Fruit fly (Drosophila melanogaster) whole organism, embryonic: ENCODE results near the gene Ccp84Ac.

Experiments
- BEAF-32 ChIP-seq: fragments of 200-800 bp; sonication (Bioruptor generic); optimal IDR thresholded peaks from 3 replicates; lab custom pipeline; 2017; ENCODE audit warnings: missing biosample characterization, missing genetic modification characterization, mild to moderate bottlenecking, moderate library complexity, missing genetic modification reagents
- CG10321 ChIP-seq: fragments of 200-800 bp; sonication (Bioruptor generic); IDR thresholded peaks from 2 replicates; pipeline ENCODE4 v1.3.6; 2022; ENCODE audit warnings: missing biosample characterization, missing genetic modification characterization
- CG12391 ChIP-seq: fragments of 200-800 bp; sonication (Bioruptor generic); optimal IDR thresholded peaks from 3 replicates; lab custom pipeline; 2018; ENCODE audit warnings: missing biosample characterization, mild to moderate bottlenecking, missing genetic modification characterization, moderate library complexity
- CG14667 ChIP-seq: fragments of 200-800 bp; sonication (Bioruptor generic); IDR thresholded peaks from 2 replicates; pipeline ENCODE4 v1.3.6; 2022; ENCODE audit warnings: missing biosample characterization, missing genetic modification characterization
- CG16779 ChIP-seq: fragments of 200-800 bp; sonication (Bioruptor generic); IDR thresholded peaks from 2 replicates; pipeline ENCODE4 v1.3.6; 2022; ENCODE audit warnings: missing biosample characterization, missing genetic modification characterization
- CG2678 ChIP-seq: fragments of 200-800 bp; sonication (Bioruptor generic); optimal IDR thresholded peaks from 3 replicates; lab custom pipeline; 2019; ENCODE audit warnings: missing biosample characterization, mild to moderate bottlenecking, missing genetic modification characterization, moderate library complexity
- CG32532 ChIP-seq: fragments of 200-800 bp; sonication (Bioruptor generic); IDR thresholded peaks from 2 replicates; pipeline ENCODE4 v1.3.6; 2022; ENCODE audit warnings: missing biosample characterization, missing genetic modification characterization
- CG33213 ChIP-seq: fragments of 200-800 bp; sonication (Bioruptor generic); optimal IDR thresholded peaks from 3 replicates; lab custom pipeline; 2016; ENCODE audit warnings: missing biosample characterization, missing genetic modification characterization
- CG3407 ChIP-seq: fragments of 200-800 bp; sonication (Bioruptor generic); optimal IDR thresholded peaks from 2 replicates; lab custom pipeline; 2018; ENCODE audit warnings: missing biosample characterization, mild to moderate bottlenecking, missing genetic modification characterization
- CG3995 ChIP-seq: fragments of 200-800 bp; sonication (Bioruptor generic); optimal IDR thresholded peaks from 3 replicates; lab custom pipeline; 2016; ENCODE audit warnings: missing biosample characterization, missing genetic modification characterization
- CG4424 ChIP-seq: fragments of 200-800 bp; sonication (Bioruptor generic); optimal IDR thresholded peaks from 3 replicates; lab custom pipeline; 2016; ENCODE audit warnings: missing biosample characterization, missing genetic modification characterization
- CG6854 ChIP-seq: fragments of 200-800 bp; sonication (Bioruptor generic); optimal IDR thresholded peaks from 3 replicates; lab custom pipeline; 2017; ENCODE audit warnings: missing biosample characterization, mild to moderate bottlenecking, missing genetic modification characterization
- CG7786 ChIP-seq: fragments of 200-800 bp; sonication (Bioruptor generic); optimal IDR thresholded peaks from 2 replicates; lab custom pipeline; 2016; ENCODE audit warnings: missing biosample characterization, missing genetic modification characterization
- CG9215 ChIP-seq: fragments of 200-800 bp; sonication (Bioruptor generic); IDR thresholded peaks from 2 replicates; pipeline ENCODE4 v1.3.6; 2022; ENCODE audit warnings: missing biosample characterization, missing genetic modification characterization
- CG9817 ChIP-seq: fragments of 200-800 bp; sonication (Bioruptor generic); optimal IDR thresholded peaks from 2 replicates; lab custom pipeline; 2018; ENCODE audit warnings: missing biosample characterization, mild to moderate bottlenecking, missing genetic modification characterization, moderate library complexity
- CoRest ChIP-seq: fragments of 200-800 bp; sonication (Bioruptor generic); optimal IDR thresholded peaks from 3 replicates; lab custom pipeline; 2018; ENCODE audit warnings: missing biosample characterization, mild to moderate bottlenecking, missing genetic modification characterization, moderate library complexity
- D19B ChIP-seq: fragments of 200-800 bp; sonication (Bioruptor generic); optimal IDR thresholded peaks from 2 replicates; lab custom pipeline; 2017; ENCODE audit warnings: missing biosample characterization, mild to moderate bottlenecking, missing genetic modification characterization
- Dad ChIP-seq: fragments of 200-800 bp; sonication (Bioruptor generic); optimal IDR thresholded peaks from 3 replicates; lab custom pipeline; 2016; ENCODE audit warnings: missing biosample characterization, missing genetic modification characterization
- Ets65A ChIP-seq: fragments of 200-800 bp; sonication (Bioruptor generic); peaks from one replicate; lab custom pipeline; 2016; ENCODE audit warnings: missing biosample characterization, missing genetic modification characterization
- MBD-R2 ChIP-seq: fragments of 200-800 bp; sonication (Bioruptor generic); IDR thresholded peaks from 2 replicates; pipeline ENCODE4 v1.3.6; 2022; ENCODE audit warnings: missing biosample characterization, missing genetic modification characterization
- Nf-YA ChIP-seq: fragments of 200-800 bp; sonication (Bioruptor generic); IDR thresholded peaks from 2 replicates; pipeline ENCODE4 v1.3.6; 2022; ENCODE audit warnings: missing biosample characterization, missing genetic modification characterization
- Ravus ChIP-seq: fragments of 200-800 bp; sonication (Bioruptor generic); IDR thresholded peaks from 2 replicates; pipeline ENCODE4 v1.3.6; 2022; ENCODE audit warnings: missing biosample characterization, missing genetic modification characterization
- Rfx ChIP-seq: fragments of 200-800 bp; sonication (Bioruptor generic); IDR thresholded peaks from 2 replicates; pipeline ENCODE4 v1.3.6; 2022; ENCODE audit warnings: missing biosample characterization, missing genetic modification characterization
- Sox100B ChIP-seq: fragments of 200-800 bp; sonication (Bioruptor generic); optimal IDR thresholded peaks from 3 replicates; lab custom pipeline; 2018; ENCODE audit warnings: missing biosample characterization, mild to moderate bottlenecking, missing genetic modification characterization
- Sry-δ ChIP-seq: fragments of 200-800 bp; sonication (Bioruptor generic); optimal IDR thresholded peaks from 2 replicates; lab custom pipeline; 2016; ENCODE audit warnings: missing biosample characterization, missing genetic modification characterization
- amos ChIP-seq: fragments of 200-800 bp; sonication (Bioruptor generic); IDR thresholded peaks from 2 replicates; pipeline ENCODE4 v1.3.6; 2022; ENCODE audit warnings: missing biosample characterization, missing genetic modification characterization; ENCODE audit not compliant: partially characterized antibody
- dm ChIP-seq: fragments of 200-800 bp; sonication (Bioruptor generic); optimal IDR thresholded peaks from 3 replicates; lab custom pipeline; 2016; ENCODE audit warnings: missing biosample characterization, missing genetic modification characterization
- ewg ChIP-seq: fragments of 200-800 bp; sonication (Bioruptor generic); optimal IDR thresholded peaks from 3 replicates; lab custom pipeline; 2017; ENCODE audit warnings: mild to moderate bottlenecking, missing biosample characterization, missing genetic modification reagents, missing genetic modification characterization
- kay ChIP-seq: fragments of 200-800 bp; sonication (Bioruptor generic); optimal IDR thresholded peaks from 2 replicates; lab custom pipeline; 2016; ENCODE audit warnings: missing biosample characterization, missing genetic modification characterization
- ken ChIP-seq: fragments of 200-800 bp; sonication (Bioruptor generic); IDR thresholded peaks from 3 replicates; pipeline ENCODE4 v1.3.6; 2022; ENCODE audit warnings: missing biosample characterization, missing genetic modification characterization
- otp ChIP-seq: fragments of 200-800 bp; sonication (Bioruptor generic); IDR thresholded peaks from 3 replicates; pipeline ENCODE4, ENCODE4 v1.3.6; 2022; ENCODE audit warnings: missing biosample characterization, missing genetic modification characterization
- p53 ChIP-seq: fragments of 200-800 bp; sonication (Bioruptor generic); optimal IDR thresholded peaks from 2 replicates; lab custom pipeline; 2016; ENCODE audit warnings: missing biosample characterization, missing genetic modification characterization
- pan ChIP-seq, 4 experiments: fragments of >200 bp in 3 of 4; fragments of 200-800 bp in 1 of 4; sonication (Bioruptor generic) in 1 of 4; optimal IDR thresholded peaks in 3 of 4; IDR thresholded peaks in 1 of 4; 2 replicates each; pipeline versions ENCODE4 v1.3.6 to Lab custom; 2017 to 2022; ENCODE audit warnings: missing biosample characterization in 2 of 4, missing genetic modification characterization in 2 of 4, mixed read lengths in 1 of 4
- phol ChIP-seq: fragments of 200-800 bp; sonication (Bioruptor generic); optimal IDR thresholded peaks from 3 replicates; lab custom pipeline; 2018; ENCODE audit warnings: missing biosample characterization, mild to moderate bottlenecking, missing genetic modification characterization, moderate library complexity
- prd ChIP-seq, 3 experiments: fragments of >200 bp in 2 of 3; fragments of 200-800 bp in 1 of 3; sonication (Bioruptor generic) in 1 of 3; optimal IDR thresholded peaks in 2 of 3; IDR thresholded peaks in 1 of 3; 2 replicates in 2 of 3; 3 replicates in 1 of 3; pipeline versions ENCODE4 v1.3.6 to Lab custom; 2017 to 2022; ENCODE audit warnings: missing biosample characterization in 1 of 3, missing genetic modification characterization in 1 of 3
- trem ChIP-seq: fragments of 200-800 bp; optimal IDR thresholded peaks from 3 replicates; lab custom pipeline; 2019; ENCODE audit warnings: missing biosample characterization, mild to moderate bottlenecking, missing genetic modification characterization, moderate library complexity
- ttk ChIP-seq: fragments of 200-800 bp; sonication (Bioruptor generic); IDR thresholded peaks from 2 replicates; pipeline ENCODE4 v2.1.2; 2022; ENCODE audit warnings: missing biosample characterization, missing genetic modification characterization
- wek ChIP-seq: fragments of 200-800 bp; sonication (Bioruptor generic); optimal IDR thresholded peaks from 3 replicates; lab custom pipeline; 2018; ENCODE audit warnings: missing biosample characterization, mild to moderate bottlenecking, missing genetic modification characterization, moderate library complexity
- zfh1 ChIP-seq: fragments of 200-800 bp; sonication (Bioruptor generic); IDR thresholded peaks from 3 replicates; pipeline ENCODE4 v1.3.6; 2022; ENCODE audit warnings: missing biosample characterization, missing genetic modification characterization

Ccp84Ac gene

DNA sequence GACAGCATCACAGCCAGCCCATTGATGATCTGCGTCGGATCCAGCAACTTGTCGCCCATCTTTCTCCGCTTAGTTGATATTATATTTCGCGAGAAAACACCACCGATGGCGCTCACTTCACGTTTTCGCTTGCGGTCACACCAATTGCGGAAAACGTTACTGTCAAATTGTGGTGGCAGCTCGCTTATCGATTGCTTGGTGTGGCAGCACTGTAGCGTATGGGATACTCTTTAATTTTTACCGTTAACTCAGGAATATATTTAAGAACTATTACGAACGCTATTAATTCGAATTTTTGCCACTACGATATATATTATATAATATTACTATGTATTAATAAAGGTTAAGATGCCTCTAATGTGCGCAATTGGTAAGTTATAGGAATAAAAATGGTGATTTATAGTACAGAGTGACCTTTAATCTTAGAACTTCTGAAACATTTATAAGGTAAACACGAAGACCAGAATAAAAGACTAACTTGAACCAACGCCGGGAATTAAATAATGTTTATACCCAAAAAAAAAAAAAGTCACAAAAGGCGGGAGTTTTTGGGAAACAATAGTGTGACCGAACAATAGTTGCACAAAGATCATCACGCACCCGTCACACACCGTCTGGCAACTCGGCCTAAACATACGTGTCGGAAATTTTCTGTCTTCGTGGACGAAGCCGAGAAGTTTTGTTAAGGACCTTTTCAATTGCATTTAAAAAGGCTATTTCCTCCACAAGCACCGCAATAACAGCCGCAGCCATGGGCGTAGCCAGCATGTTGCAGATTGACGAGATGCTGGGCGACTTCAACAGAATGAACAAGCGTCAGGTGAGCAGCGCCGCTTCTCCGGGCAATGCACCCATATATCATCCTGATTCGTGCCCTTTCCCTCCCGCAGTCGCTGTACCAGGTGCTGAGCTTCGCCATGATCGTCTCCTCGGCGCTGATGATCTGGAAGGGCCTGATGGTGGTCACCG is 38.5 kb downstream of the Ccp84Ac start, which contains the start of the genes CG1307 and twr (continued):
- TF ChIP-seq pan (optimal IDR thresholded peaks at IDR 0.05; lab: Kevin White, UChicago) (no peak), pan (GFP tag; optimal IDR thresholded peaks at IDR 0.05 in 1 of 2, IDR thresholded peaks at IDR 0.05 in 1 of 2) (no peak), Dad (GFP tag; lab: Kevin White, UChicago) (no peak), Rfx (GFP tag; lab: Robert Waterston, UW) (peak; percentile 61), CoRest (tag; lab: Kevin White, UChicago) (peak; percentile 74), kay (GFP tag; lab: Kevin White, UChicago) (no peak), CG3407 (GFP tag; lab: Kevin White, UChicago) (peak; percentile 53), wek (GFP tag; lab: Kevin White, UChicago) (peak; percentile 99), D19B (GFP tag; lab: Kevin White, UChicago) (peak; percentile 26), dm (GFP tag; lab: Kevin White, UChicago) (peak; percentile 50), Sox100B (GFP tag; lab: Kevin White, UChicago) (no peak), CG12391 (tag; lab: Kevin White, UChicago) (peak; percentile 38), CG2678 (tag; lab: Kevin White, UChicago) (no peak), CG16779 (GFP tag; lab: Robert Waterston, UW) (no peak), ttk (0 out of 2 replicates have a peak, but pooled peaks have one; percentile 38), MBD-R2 (peak; percentile 73), CG32532 (GFP tag; lab: Robert Waterston, UW) (peak; percentile 69), prd (optimal IDR thresholded peaks at IDR 0.05; lab: Kevin White, UChicago) (no peak), prd (GFP tag; IDR thresholded peaks at IDR 0.05; lab: Robert Waterston, UW) (peak; percentile 26; the same call in 1 of the 3 replicates), CG9817 (peak; percentile 30), zfh1 (GFP tag; lab: Robert Waterston, UW) (peak; percentile 31; the same call in 1 of the 3 replicates), BEAF-32 (peak; percentile 58), otp (GFP tag; lab: Robert Waterston, UW) (no peak), CG10321 (GFP tag; lab: Robert Waterston, UW) (0 out of 2 replicates have a peak, but pooled peaks have one; percentile 11), CG3995 (GFP tag; lab: Kevin White, UChicago) (peak; percentile 96), CG33213 (GFP tag; lab: Kevin White, UChicago) (peak; percentile 9), CG7786 (GFP tag; lab: Kevin White, UChicago) (no peak), CG4424 (GFP tag; lab: Kevin White, UChicago) (no peak), CG6854 (GFP tag; lab: Kevin White, UChicago) (no peak), Ets65A (GFP tag; lab: Kevin White, UChicago) (peak; percentile 93), amos (peak; percentile 36; the same call in 1 of the 2 replicates), Sry-δ (GFP tag; lab: Kevin White, UChicago) (peak; percentile 21), Nf-YA (no peak), CG9215 (peak; percentile 18; the same call in 1 of the 2 replicates), ken (GFP tag; lab: Robert Waterston, UW) (0 out of 3 replicates have a peak, but pooled peaks have one; percentile 11), Ravus (no peak; the same call in 1 of the 2 replicates), p53 (GFP tag; lab: Kevin White, UChicago) (peak; percentile 4), phol (peak; percentile 68), CG14667 (GFP tag; lab: Robert Waterston, UW) (peak; percentile 6; the same call in 1 of the 2 replicates), trem (peak; percentile 79), ewg (no peak)
